Fruit fly (Drosophila melanogaster) whole organism, prepupa: ENCODE measurements around the gene CG33939.

ENCODE experiments used
- Blimp-1 ChIP-seq: fragments of 200-800 bp; sonication (Bioruptor generic); optimal IDR thresholded peaks from 3 replicates; lab custom pipeline; 2017; ENCODE audit warnings: missing biosample characterization, missing genetic modification characterization, mild to moderate bottlenecking, moderate library complexity, missing genetic modification reagents
- CG10631 ChIP-seq: fragments of 200-800 bp; sonication (Bioruptor generic); optimal IDR thresholded peaks from 2 replicates; lab custom pipeline; 2016; ENCODE audit warnings: missing biosample characterization, missing genetic modification characterization
- CG10669 ChIP-seq: fragments of 200-800 bp; sonication (Bioruptor generic); optimal IDR thresholded peaks from 3 replicates; lab custom pipeline; 2018; ENCODE audit warnings: missing biosample characterization, mild to moderate bottlenecking, missing genetic modification characterization, moderate library complexity
- CG11762 ChIP-seq: fragments of 200-800 bp; sonication (Bioruptor generic); optimal IDR thresholded peaks from 3 replicates; lab custom pipeline; 2016; ENCODE audit warnings: missing biosample characterization, missing genetic modification characterization; ENCODE audit not compliant: insufficient read depth
- CG15336 ChIP-seq: fragments of 200-800 bp; sonication (Bioruptor generic); IDR thresholded peaks from 2 replicates; pipeline ENCODE4 v1.3.6; 2022; ENCODE audit warnings: missing biosample characterization, missing genetic modification characterization
- CG1621 ChIP-seq: fragments of 200-800 bp; sonication (Bioruptor generic); optimal IDR thresholded peaks from 3 replicates; lab custom pipeline; 2018; ENCODE audit warnings: missing biosample characterization, mild to moderate bottlenecking, missing genetic modification characterization
- CG16779 ChIP-seq: fragments of 200-800 bp; sonication (Bioruptor generic); optimal IDR thresholded peaks from 3 replicates; lab custom pipeline; 2017; ENCODE audit warnings: missing biosample characterization, mild to moderate bottlenecking, missing genetic modification characterization
- CG32006 ChIP-seq: fragments of 200-800 bp; sonication (Bioruptor generic); optimal IDR thresholded peaks from 3 replicates; lab custom pipeline; 2017; ENCODE audit warnings: missing biosample characterization, mild to moderate bottlenecking, missing genetic modification characterization
- CG34406 ChIP-seq: fragments of 200-800 bp; sonication (Bioruptor generic); optimal IDR thresholded peaks from 3 replicates; lab custom pipeline; 2016; ENCODE audit warnings: missing biosample characterization, missing genetic modification characterization
- CG3919 ChIP-seq: fragments of 200-800 bp; sonication (Bioruptor generic); optimal IDR thresholded peaks from 3 replicates; lab custom pipeline; 2016; ENCODE audit warnings: missing biosample characterization, missing genetic modification characterization
- CG4318 ChIP-seq: fragments of 200-800 bp; sonication (Bioruptor generic); optimal IDR thresholded peaks from 3 replicates; lab custom pipeline; 2017; ENCODE audit warnings: missing biosample characterization, mild to moderate bottlenecking, missing genetic modification characterization
- CG6163 ChIP-seq: fragments of 200-800 bp; sonication (Bioruptor generic); IDR thresholded peaks from 3 replicates; pipeline ENCODE4 v1.3.6; 2022; ENCODE audit warnings: missing biosample characterization, missing genetic modification characterization
- CG6276 ChIP-seq: fragments of 200-800 bp; sonication (Bioruptor generic); optimal IDR thresholded peaks from 2 replicates; lab custom pipeline; 2017; ENCODE audit warnings: missing biosample characterization, mild to moderate bottlenecking, missing genetic modification characterization
- CG6792 ChIP-seq: fragments of 200-800 bp; sonication (Bioruptor generic); optimal IDR thresholded peaks from 3 replicates; lab custom pipeline; 2016; ENCODE audit warnings: missing biosample characterization, missing genetic modification characterization
- CG6854 ChIP-seq: fragments of 200-800 bp; sonication (Bioruptor generic); optimal IDR thresholded peaks from 2 replicates; lab custom pipeline; 2017; ENCODE audit warnings: missing biosample characterization, mild to moderate bottlenecking, missing genetic modification characterization
- CG7368 ChIP-seq: fragments of 200-800 bp; sonication (Bioruptor generic); optimal IDR thresholded peaks from 3 replicates; lab custom pipeline; 2016; ENCODE audit warnings: missing biosample characterization, missing genetic modification characterization
- CG8632 ChIP-seq: fragments of 200-800 bp; sonication (Bioruptor generic); optimal IDR thresholded peaks from 3 replicates; lab custom pipeline; 2016; ENCODE audit warnings: missing biosample characterization, missing genetic modification characterization
- Eip75B ChIP-seq: fragments of 200-800 bp; sonication (Bioruptor generic); optimal IDR thresholded peaks from 3 replicates; lab custom pipeline; 2016; ENCODE audit warnings: missing biosample characterization, missing genetic modification characterization
- Eip78C ChIP-seq: fragments of 200-800 bp; sonication (Bioruptor generic); peaks from one replicate; lab custom pipeline; 2016; ENCODE audit warnings: missing biosample characterization, missing genetic modification characterization
- Eip93F ChIP-seq: fragments of 200-800 bp; sonication (Bioruptor generic); optimal IDR thresholded peaks from 2 replicates; lab custom pipeline; 2016; ENCODE audit warnings: missing biosample characterization, mild to moderate bottlenecking, missing genetic modification characterization
- Ets21C ChIP-seq: fragments of 200-800 bp; sonication (Bioruptor generic); optimal IDR thresholded peaks from 3 replicates; lab custom pipeline; 2016; ENCODE audit warnings: missing biosample characterization, missing genetic modification characterization
- Ets96B ChIP-seq: fragments of 200-800 bp; optimal IDR thresholded peaks from 2 replicates; lab custom pipeline; 2019; ENCODE audit warnings: missing biosample characterization, mild to moderate bottlenecking, missing genetic modification characterization, moderate library complexity
- Gug ChIP-seq: fragments of 200-800 bp; sonication (Bioruptor generic); IDR thresholded peaks from 2 replicates; pipeline ENCODE4 v1.3.6; 2022; ENCODE audit warnings: missing biosample characterization, missing genetic modification characterization
- Hr38 ChIP-seq: sonication (Bioruptor generic); optimal IDR thresholded peaks from 2 replicates; lab custom pipeline; 2016; ENCODE audit warnings: missing biosample characterization, missing genetic modification characterization
- Hr39 ChIP-seq: fragments of 200-800 bp; sonication (Bioruptor generic); optimal IDR thresholded peaks from 2 replicates; lab custom pipeline; 2016; ENCODE audit warnings: missing biosample characterization, missing genetic modification characterization
- Lpt ChIP-seq: fragments of 200-800 bp; sonication (Bioruptor generic); optimal IDR thresholded peaks from 3 replicates; lab custom pipeline; 2016; ENCODE audit warnings: missing biosample characterization, missing genetic modification characterization
- Met ChIP-seq: fragments of 200-800 bp; sonication (Bioruptor generic); optimal IDR thresholded peaks from 3 replicates; lab custom pipeline; 2016; ENCODE audit warnings: missing biosample characterization, missing genetic modification characterization
- Smox ChIP-seq: fragments of 200-800 bp; sonication (Bioruptor generic); optimal IDR thresholded peaks from 3 replicates; lab custom pipeline; 2016; ENCODE audit warnings: missing biosample characterization, missing genetic modification characterization
- Sox102F ChIP-seq: fragments of 200-800 bp; sonication (Bioruptor generic); optimal IDR thresholded peaks from 2 replicates; lab custom pipeline; 2016; ENCODE audit warnings: missing biosample characterization, mild to moderate bottlenecking, missing genetic modification characterization
- Sox14 ChIP-seq: fragments of 200-800 bp; sonication (Bioruptor generic); optimal IDR thresholded peaks from 3 replicates; lab custom pipeline; 2016; ENCODE audit warnings: missing biosample characterization, missing genetic modification characterization
- achi ChIP-seq: fragments of 200-800 bp; sonication (Bioruptor generic); optimal IDR thresholded peaks from 3 replicates; lab custom pipeline; 2016; ENCODE audit warnings: missing biosample characterization, missing genetic modification characterization
- acj6 ChIP-seq: fragments of 200-800 bp; sonication (Bioruptor generic); optimal IDR thresholded peaks from 3 replicates; lab custom pipeline; 2016; ENCODE audit warnings: missing biosample characterization, missing genetic modification characterization
- dac ChIP-seq: fragments of 200-800 bp; sonication (Bioruptor generic); optimal IDR thresholded peaks from 2 replicates; lab custom pipeline; 2017; ENCODE audit warnings: missing biosample characterization, mild to moderate bottlenecking, missing genetic modification characterization
- dsx ChIP-seq: fragments of 200-800 bp; optimal IDR thresholded peaks from 3 replicates; lab custom pipeline; 2019; ENCODE audit warnings: missing biosample characterization, mild to moderate bottlenecking, missing genetic modification characterization, moderate library complexity; ENCODE audit not compliant: poor library complexity, severe bottlenecking
- eg ChIP-seq: fragments of 200-800 bp; sonication (Bioruptor generic); IDR thresholded peaks from 3 replicates; pipeline ENCODE4 v1.3.6; 2022; ENCODE audit warnings: missing biosample characterization, missing genetic modification characterization
- esn ChIP-seq: fragments of 200-800 bp; sonication (Bioruptor generic); optimal IDR thresholded peaks from 2 replicates; lab custom pipeline; 2016; ENCODE audit warnings: missing biosample characterization, mild to moderate bottlenecking, missing genetic modification characterization, moderate library complexity
- fd85E ChIP-seq: fragments of 200-800 bp; sonication (Bioruptor generic); optimal IDR thresholded peaks from 3 replicates; lab custom pipeline; 2016; ENCODE audit warnings: missing biosample characterization, missing genetic modification characterization
- fkh ChIP-seq: fragments of 200-800 bp; sonication (Bioruptor generic); optimal IDR thresholded peaks from 3 replicates; lab custom pipeline; 2017; ENCODE audit warnings: missing biosample characterization, mild to moderate bottlenecking, missing genetic modification characterization, moderate library complexity
- lz ChIP-seq: fragments of 200-800 bp; sonication (Bioruptor generic); optimal IDR thresholded peaks from 3 replicates; lab custom pipeline; 2016; ENCODE audit warnings: missing biosample characterization, missing genetic modification characterization
- net ChIP-seq: fragments of 200-800 bp; sonication (Bioruptor generic); optimal IDR thresholded peaks from 3 replicates; lab custom pipeline; 2016; ENCODE audit warnings: missing biosample characterization, missing genetic modification characterization
- pdm3 ChIP-seq: fragments of 200-800 bp; sonication (Bioruptor generic); optimal IDR thresholded peaks from 3 replicates; lab custom pipeline; 2016; ENCODE audit warnings: missing biosample characterization, missing genetic modification characterization
- salr ChIP-seq, 2 experiments: fragments of 200-800 bp; sonication (Bioruptor generic); optimal IDR thresholded peaks; 3 replicates each; lab custom pipeline; 2016 to 2018; ENCODE audit warnings: missing biosample characterization in 2 of 2, missing genetic modification characterization in 2 of 2, mild to moderate bottlenecking in 1 of 2
- spab ChIP-seq: fragments of 200-800 bp; sonication (Bioruptor generic); optimal IDR thresholded peaks from 2 replicates; lab custom pipeline; 2017; ENCODE audit warnings: missing biosample characterization, mild to moderate bottlenecking, missing genetic modification characterization, missing genetic modification reagents
- ss ChIP-seq, 2 experiments: fragments of 200-800 bp; sonication (Bioruptor generic); optimal IDR thresholded peaks; 2 replicates in 1 of 2; 3 replicates in 1 of 2; lab custom pipeline; 2017 to 2018; ENCODE audit warnings: mild to moderate bottlenecking in 2 of 2, missing biosample characterization in 2 of 2, missing genetic modification characterization in 2 of 2, moderate library complexity in 1 of 2
- svp ChIP-seq: fragments of 200-800 bp; sonication (Bioruptor generic); peaks from one replicate; lab custom pipeline; 2016; ENCODE audit warnings: missing biosample characterization, missing genetic modification characterization
- topi ChIP-seq: fragments of 200-800 bp; sonication (Bioruptor generic); optimal IDR thresholded peaks from 3 replicates; lab custom pipeline; 2016; ENCODE audit warnings: missing biosample characterization, missing genetic modification characterization
- vri ChIP-seq: fragments of 200-800 bp; sonication (Bioruptor generic); optimal IDR thresholded peaks from 3 replicates; lab custom pipeline; 2016; ENCODE audit warnings: missing biosample characterization, mild to moderate bottlenecking, missing genetic modification characterization

Gene CG33939

dm6 chrX:19179696-19180255 is 5.1 kb upstream of the CG33939 start, which contains the start of the genes CG7556 and CG7453 (continued):
- peak; percentile 65 for TF ChIP-seq net (GFP tag; lab: Kevin White, UChicago)
- TF ChIP-seq CG6163 = peak; percentile 57; the same call in 2 of the 3 replicates
- TF ChIP-seq eg (GFP tag; lab: Robert Waterston, UW) = no peak; the same call in 2 of the 3 replicates
- peak; percentile 84 for TF ChIP-seq Met (GFP tag; lab: Kevin White, UChicago)
- TF ChIP-seq CG1621 (tag; lab: Kevin White, UChicago) = peak; percentile 24
- peak; percentile 61 for TF ChIP-seq Sox102F (GFP tag; lab: Kevin White, UChicago)
- peak; percentile 56; the same call in 1 of the 2 replicates for TF ChIP-seq Gug (GFP tag; lab: Robert Waterston, UW)
- peak; percentile 76 for TF ChIP-seq Ets21C (GFP tag; lab: Kevin White, UChicago)
- TF ChIP-seq CG3919 (GFP tag; lab: Kevin White, UChicago) = peak; percentile 67
- TF ChIP-seq Hr38 = no peak
- peak; percentile 63 for TF ChIP-seq dac
- TF ChIP-seq topi (GFP tag; lab: Kevin White, UChicago) = peak; percentile 81
- peak; percentile 56 for TF ChIP-seq Lpt
- TF ChIP-seq achi (GFP tag; lab: Kevin White, UChicago) = peak; percentile 79
- peak; percentile 81 for TF ChIP-seq Smox
- TF ChIP-seq Sox14 (GFP tag; lab: Kevin White, UChicago) = peak; percentile 80
- TF ChIP-seq CG7368 = peak; percentile 53
- TF ChIP-seq fd85E (GFP tag; lab: Kevin White, UChicago) = no peak
- peak; percentile 84 for TF ChIP-seq esn (GFP tag; lab: Kevin White, UChicago)
- no peak for TF ChIP-seq CG6854 (GFP tag; lab: Kevin White, UChicago)
- peak; percentile 67 for TF ChIP-seq CG34406 (GFP tag; lab: Kevin White, UChicago)
- TF ChIP-seq CG10631 (GFP tag; lab: Kevin White, UChicago) = peak; percentile 81
- TF ChIP-seq Hr39 = peak; percentile 85
- peak; percentile 85 for TF ChIP-seq pdm3 (GFP tag; lab: Kevin White, UChicago)
- peak; percentile 64 for TF ChIP-seq CG8632 (GFP tag; lab: Kevin White, UChicago)
- no peak for TF ChIP-seq CG16779
- peak; percentile 8 for TF ChIP-seq Blimp-1
- TF ChIP-seq CG4318 (GFP tag; lab: Kevin White, UChicago) = peak; percentile 65
- TF ChIP-seq Ets96B = peak; percentile 54
- TF ChIP-seq Eip75B = peak; percentile 76
- TF ChIP-seq CG32006 (GFP tag; lab: Kevin White, UChicago) = peak; percentile 80
- peak; percentile 56 to 73 for TF ChIP-seq salr (GFP tag; optimal IDR thresholded peaks at IDR 0.05; lab: Kevin White, UChicago)
- peak; percentile 40 for TF ChIP-seq CG11762
- peak in 1 of 2 experiments; percentile 54 for TF ChIP-seq ss (GFP tag; optimal IDR thresholded peaks at IDR 0.05; lab: Kevin White, UChicago)

- TF ChIP-seq svp (GFP tag; lab: Kevin White, UChicago) (peak; percentile 13), Eip78C (GFP tag; lab: Kevin White, UChicago) (peak; percentile 36), achi (GFP tag; lab: Kevin White, UChicago) (no peak), fkh (GFP tag; lab: Kevin White, UChicago) (no peak)
Observed at dm6 chrX:19174092-19174491, 608 bp downstream of the CG33939 start.

dm6 chrX:19172955-19173354 is 1.7 kb downstream of the CG33939 start:
- TF ChIP-seq CG11762 (no peak), CG7368 (no peak), CG6276 (peak; percentile 22), spab (GFP tag; lab: Kevin White, UChicago) (peak; percentile 49), vri (GFP tag; lab: Kevin White, UChicago) (no peak), CG6792 (GFP tag; lab: Kevin White, UChicago) (peak; percentile 20), Lpt (peak; percentile 41), net (GFP tag; lab: Kevin White, UChicago) (peak; percentile 39), acj6 (GFP tag; lab: Kevin White, UChicago) (peak; percentile 53), CG15336 (GFP tag; lab: Robert Waterston, UW) (peak; percentile 58), fkh (GFP tag; lab: Kevin White, UChicago) (no peak), CG32006 (GFP tag; lab: Kevin White, UChicago) (peak; percentile 52), Hr39 (peak; percentile 9), CG10631 (GFP tag; lab: Kevin White, UChicago) (peak; percentile 46), CG16779 (no peak), dsx (GFP tag; lab: Kevin White, UChicago) (peak; percentile 62), Gug (GFP tag; lab: Robert Waterston, UW) (peak; percentile 35; the same call in 1 of the 2 replicates), lz (GFP tag; lab: Kevin White, UChicago) (peak; percentile 16), achi (GFP tag; lab: Kevin White, UChicago) (peak; percentile 58), CG10669 (GFP tag; lab: Kevin White, UChicago) (peak; percentile 62), Eip93F (GFP tag; lab: Kevin White, UChicago) (no peak), CG34406 (GFP tag; lab: Kevin White, UChicago) (no peak)
